Worm (Caenorhabditis elegans) whole organism, L2 larva: ENCODE data around the gene M88.3.

Source experiments
- alr-1 ChIP-seq: fragments of 150-350 bp; optimal IDR thresholded peaks from 2 replicates; lab custom pipeline; 2014; ENCODE audit warnings: missing biosample characterization, missing genetic modification characterization
- aly-2 ChIP-seq: fragments of 150-350 bp; optimal IDR thresholded peaks from 2 replicates; lab custom pipeline; 2014; ENCODE audit warnings: missing biosample characterization, missing genetic modification characterization
- ama-1 ChIP-seq: fragments of 150-350 bp; optimal IDR thresholded peaks from 2 replicates; lab custom pipeline; 2018; ENCODE audit warnings: inconsistent platforms
- crh-2 ChIP-seq: sonication (generic microtip); optimal IDR thresholded peaks from 2 replicates; lab custom pipeline; 2017; ENCODE audit warnings: missing biosample characterization, missing genetic modification characterization
- egl-27 ChIP-seq: sonication (generic microtip); optimal IDR thresholded peaks from 3 replicates; lab custom pipeline; 2017; ENCODE audit warnings: missing biosample characterization, missing genetic modification reagents, missing genetic modification characterization
- lin-13 ChIP-seq: fragments of 150-350 bp; optimal IDR thresholded peaks from 2 replicates; lab custom pipeline; 2014; ENCODE audit warnings: missing biosample characterization, missing genetic modification reagents, missing genetic modification characterization
- lin-39 ChIP-seq: fragments of 150-350 bp; optimal IDR thresholded peaks from 2 replicates; lab custom pipeline; 2014; ENCODE audit warnings: missing biosample characterization, missing genetic modification reagents, missing genetic modification characterization
- lsy-2 ChIP-seq, 2 experiments: fragments of 150-350 bp in 1 of 2; sonication (generic microtip) in 1 of 2; optimal IDR thresholded peaks; 2 replicates each; lab custom pipeline; 2014 to 2017; ENCODE audit warnings: missing biosample characterization in 2 of 2, missing genetic modification characterization in 2 of 2
- mdl-1 ChIP-seq, 2 experiments: fragments of 150-350 bp in 1 of 2; sonication (generic microtip) in 1 of 2; optimal IDR thresholded peaks; 2 replicates each; lab custom pipeline; 2017; ENCODE audit warnings: missing biosample characterization in 2 of 2, missing genetic modification characterization in 2 of 2
- nhr-10 ChIP-seq: sonication (generic microtip); optimal IDR thresholded peaks from 2 replicates; lab custom pipeline; 2017; ENCODE audit warnings: missing biosample characterization, missing genetic modification characterization
- nhr-11 ChIP-seq: fragments of 150-350 bp; optimal IDR thresholded peaks from 2 replicates; lab custom pipeline; 2014; ENCODE audit warnings: missing biosample characterization, missing genetic modification characterization
- sem-4 ChIP-seq: fragments of 150-350 bp; optimal IDR thresholded peaks from 2 replicates; lab custom pipeline; 2014; ENCODE audit warnings: missing biosample characterization, missing genetic modification reagents, missing genetic modification characterization
- snpc-4 ChIP-seq: fragments of 150-350 bp; optimal IDR thresholded peaks from 2 replicates; lab custom pipeline; 2014; ENCODE audit warnings: missing biosample characterization, missing genetic modification characterization
- zag-1 ChIP-seq: fragments of 150-350 bp; optimal IDR thresholded peaks from 2 replicates; lab custom pipeline; 2014; ENCODE audit warnings: missing biosample characterization, missing genetic modification characterization

DNA sequence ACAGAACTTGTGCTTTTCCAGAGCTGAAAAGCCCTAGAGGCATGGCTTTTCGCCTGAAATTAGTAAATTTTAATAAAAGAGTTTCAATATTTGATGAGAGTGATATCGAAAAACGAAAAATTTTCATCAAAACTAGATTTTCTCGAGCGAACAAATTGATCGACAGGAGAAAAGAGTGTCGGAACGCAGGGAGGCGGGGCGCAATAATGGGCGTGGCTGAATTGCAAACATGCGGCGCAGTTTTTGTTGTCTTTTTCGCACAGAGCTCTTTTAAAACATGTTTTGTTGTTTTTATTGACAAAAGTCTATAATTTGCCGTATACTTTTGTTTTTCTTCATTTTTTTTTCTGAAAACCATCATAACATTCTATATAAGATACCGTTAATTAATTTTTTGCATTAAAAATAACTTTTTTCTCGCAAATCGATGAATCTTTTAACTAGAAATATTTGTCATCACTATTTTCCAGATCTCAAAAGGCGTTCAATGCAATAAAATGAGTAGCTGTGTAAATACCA, 33.6 kb upstream of the M88.3 start, which contains the start of the genes sel-5 and wdr-48:
- no peak for TF ChIP-seq egl-27
- TF ChIP-seq nhr-11 (tag; lab: Kevin White, UChicago), result no peak
- no peak for TF ChIP-seq mdl-1 (tag; optimal IDR thresholded peaks at IDR 0.05; lab: Kevin White, UChicago)
- TF ChIP-seq lin-39 (tag; lab: Kevin White, UChicago), result no peak
- TF ChIP-seq zag-1 (tag; lab: Kevin White, UChicago), result no peak
- peak in 1 of 2 experiments; percentile 61 for TF ChIP-seq lsy-2 (tag; optimal IDR thresholded peaks at IDR 0.05; lab: Kevin White, UChicago)
- TF ChIP-seq sem-4 (tag; lab: Kevin White, UChicago), result no peak
- no peak for TF ChIP-seq aly-2 (tag; lab: Kevin White, UChicago)
- no peak for TF ChIP-seq alr-1 (tag; lab: Kevin White, UChicago)
- peak; percentile 26 for TF ChIP-seq crh-2
- TF ChIP-seq ama-1 (lab: Kevin White, UChicago), result no peak
- TF ChIP-seq nhr-10 (tag; lab: Kevin White, UChicago), result no peak
- TF ChIP-seq lin-13 (GFP tag; lab: Kevin White, UChicago), result no peak
- no peak for TF ChIP-seq snpc-4
